Fruit fly (Drosophila melanogaster): ENCODE data around the gene CG8461.
A peak's percentile ranks its signal among the peaks of the same experiment; 100 is the strongest.

The CG8461 gene

dm6 chr3R:14469724-14470123 is 43.7 kb downstream of the CG8461 start (continued):
- TF ChIP-seq Pdp1 (GFP tag; optimal IDR thresholded peaks at IDR 0.05): peak in 1 of 2 experiments; percentile 51
- peak; percentile 39 for TF ChIP-seq chn (GFP tag; optimal IDR thresholded peaks at IDR 0.05)
- no peak for TF ChIP-seq scrt (GFP tag; optimal IDR thresholded peaks at IDR 0.05)
- no peak for TF ChIP-seq pzg (GFP tag; optimal IDR thresholded peaks at IDR 0.05)
- TF ChIP-seq Doc2 (GFP tag; IDR thresholded peaks at IDR 0.05): no peak
- TF ChIP-seq esg (GFP tag; conservative IDR thresholded peaks at IDR 0.05): peak; percentile 51; the same call in 1 of the 2 replicates
- TF ChIP-seq CG1024 (GFP tag; IDR thresholded peaks at IDR 0.05): peak; percentile 44; the same call in 1 of the 2 replicates
- no peak for TF ChIP-seq Oaz (GFP tag; IDR thresholded peaks at IDR 0.05)
- TF ChIP-seq D (optimal IDR thresholded peaks at IDR 0.05): no peak
- TF ChIP-seq D (GFP tag; optimal IDR thresholded peaks at IDR 0.05): peak; percentile 63
- TF ChIP-seq HLH4C (GFP tag; IDR thresholded peaks at IDR 0.05; ENCODE audit: partially characterized antibody): no peak
- no peak for TF ChIP-seq CrebB (tag; optimal IDR thresholded peaks at IDR 0.05)
- no peak for TF ChIP-seq CG6272 (GFP tag; IDR thresholded peaks at IDR 0.05)
- peak; percentile 17 for TF ChIP-seq NfI (GFP tag; optimal IDR thresholded peaks at IDR 0.05)
- TF ChIP-seq CG4328 (GFP tag; optimal IDR thresholded peaks at IDR 0.05): peak; percentile 13
- peak; percentile 74; the same call in 2 of the 3 replicates for TF ChIP-seq so (GFP tag; IDR thresholded peaks at IDR 0.05)
- TF ChIP-seq Trl (optimal IDR thresholded peaks at IDR 0.05): no peak
- TF ChIP-seq Trl (GFP tag; optimal IDR thresholded peaks at IDR 0.05): no peak
- no peak for TF ChIP-seq slou (GFP tag; optimal IDR thresholded peaks at IDR 0.05)
- no peak for TF ChIP-seq crol (GFP tag; IDR thresholded peaks at IDR 0.05)
- TF ChIP-seq Sry-β (GFP tag; optimal IDR thresholded peaks at IDR 0.05): no peak
- peak; percentile 42 for TF ChIP-seq twi (tag; optimal IDR thresholded peaks at IDR 0.05)
- TF ChIP-seq unc-4 (GFP tag; IDR thresholded peaks at IDR 0.05; ENCODE audit: partially characterized antibody): no peak
- no peak for TF ChIP-seq CG6683 (GFP tag; optimal IDR thresholded peaks at IDR 0.05)
- TF ChIP-seq Myb (GFP tag; optimal IDR thresholded peaks at IDR 0.05): no peak
- no peak for TF ChIP-seq CG7372 (GFP tag; IDR thresholded peaks at IDR 0.05)
- TF ChIP-seq CG3726 (GFP tag; IDR thresholded peaks at IDR 0.05): no peak
- TF ChIP-seq tio (GFP tag; optimal IDR thresholded peaks at IDR 0.05): peak; percentile 48
- TF ChIP-seq HLHmδ (GFP tag; optimal IDR thresholded peaks at IDR 0.05): no peak
- peak; percentile 55 for TF ChIP-seq CG6689 (GFP tag; IDR thresholded peaks at IDR 0.05)
- no peak for TF ChIP-seq btn (GFP tag; optimal IDR thresholded peaks at IDR 0.05)
- no peak for TF ChIP-seq CG9609 (GFP tag; optimal IDR thresholded peaks at IDR 0.05)
- peak; percentile 4 to 39 for TF ChIP-seq dpn (GFP tag; optimal IDR thresholded peaks at IDR 0.05)
- peak; percentile 38 for TF ChIP-seq CG4360 (GFP tag; IDR thresholded peaks at IDR 0.05)
- TF ChIP-seq en (GFP tag; optimal IDR thresholded peaks at IDR 0.05): no peak
- peak; percentile 52; the same call in 1 of the 2 replicates for TF ChIP-seq Awh (GFP tag; IDR thresholded peaks at IDR 0.05)
- TF ChIP-seq CG2875 (GFP tag; optimal IDR thresholded peaks at IDR 0.05): peak; percentile 51
- no peak for TF ChIP-seq yki (optimal IDR thresholded peaks at IDR 0.05)
- no peak for TF ChIP-seq danr (GFP tag; IDR thresholded peaks at IDR 0.05)
- TF ChIP-seq hb (GFP tag; IDR thresholded peaks at IDR 0.05; ENCODE audit: partially characterized antibody): no peak
- TF ChIP-seq Dll (GFP tag; IDR thresholded peaks at IDR 0.05; ENCODE audit: partially characterized antibody): no peak
- 0 out of 2 replicates have a peak, but pooled peaks have one; percentile 16 for TF ChIP-seq sens-2 (GFP tag; IDR thresholded peaks at IDR 0.05)
- TF ChIP-seq Hsf (GFP tag; optimal IDR thresholded peaks at IDR 0.05): peak; percentile 44
- TF ChIP-seq CG1792 (GFP tag; optimal IDR thresholded peaks at IDR 0.05): no peak
- TF ChIP-seq CG8290 (GFP tag; optimal IDR thresholded peaks at IDR 0.05): peak; percentile 39
- TF ChIP-seq CG8290 (tag; optimal IDR thresholded peaks at IDR 0.05): no peak
- TF ChIP-seq bsh (GFP tag; optimal IDR thresholded peaks at IDR 0.05): peak; percentile 82 to 86
- TF ChIP-seq CG31224 (GFP tag; IDR thresholded peaks at IDR 0.05): no peak
- no peak for TF ChIP-seq schlank (tag; optimal IDR thresholded peaks at IDR 0.05)
- TF ChIP-seq br (optimal IDR thresholded peaks at IDR 0.05): no peak
- TF ChIP-seq CG7745 (tag; optimal IDR thresholded peaks at IDR 0.05): no peak
- TF ChIP-seq CG32532 (GFP tag; IDR thresholded peaks at IDR 0.05): no peak
- no peak; the same call in 2 of the 3 replicates for TF ChIP-seq H15 (GFP tag; IDR thresholded peaks at IDR 0.05)
